Fruit fly (Drosophila melanogaster) whole organism: ENCODE measurements around the gene Nph.

Experiments used
- CG8478 ChIP-seq: fragments of >200 bp; optimal IDR thresholded peaks from 2 replicates; lab custom pipeline; 2018; ENCODE audit warnings: inconsistent platforms
- Dll ChIP-seq: fragments of >200 bp; optimal IDR thresholded peaks from 2 replicates; lab custom pipeline; 2017
- EcR ChIP-seq, 2 experiments: fragments of >200 bp; optimal IDR thresholded peaks; 2 replicates each; lab custom pipeline; 2017; ENCODE audit warnings: missing biosample characterization in 2 of 2, missing genetic modification characterization in 2 of 2, missing genetic modification reagents in 2 of 2
- pan ChIP-seq: fragments of >200 bp; optimal IDR thresholded peaks from 2 replicates; lab custom pipeline; 2017
- psq ChIP-seq: fragments of >200 bp; optimal IDR thresholded peaks from 2 replicates; lab custom pipeline; 2017
- usp ChIP-seq: fragments of >200 bp; optimal IDR thresholded peaks from 2 replicates; lab custom pipeline; 2017; ENCODE audit warnings: missing biosample characterization, missing genetic modification characterization, mixed read lengths

The Nph gene

DNA sequence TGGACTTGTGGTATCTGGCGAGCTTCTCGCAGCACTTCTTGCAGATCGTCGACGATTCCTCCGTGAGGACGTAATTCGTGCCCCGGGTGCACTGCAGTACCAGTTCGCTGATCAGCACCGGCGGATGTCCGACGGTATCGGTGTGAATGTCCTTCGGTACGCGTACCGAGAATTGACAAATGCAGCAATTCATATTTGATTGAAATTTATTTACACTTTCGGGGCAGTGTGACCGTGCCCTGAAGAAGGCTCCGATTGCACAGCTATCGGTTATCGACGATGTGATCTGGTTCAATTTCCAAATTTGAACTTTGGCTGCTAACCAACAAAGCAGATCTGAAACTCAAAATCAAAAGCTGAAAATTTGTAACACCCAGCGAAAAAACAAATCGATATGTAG, 31.9 kb upstream of the Nph start, which contains the start of gene ZIPIC:
Gene ZIPIC, minus strand, starts transcription at position 262 of the 400 bp plus-strand sequence.
- TF ChIP-seq EcR (GFP tag; optimal IDR thresholded peaks at IDR 0.05; lab: Kevin White, UChicago) = no peak
- no peak for TF ChIP-seq Dll (lab: Kevin White, UChicago)
- no peak for TF ChIP-seq usp (GFP tag; lab: Kevin White, UChicago)
- TF ChIP-seq CG8478 = no peak
- no peak for TF ChIP-seq pan (lab: Kevin White, UChicago)
- TF ChIP-seq psq = no peak

dm6 chr3R:30032281-30032680, 27.6 kb upstream of the Nph start:
- TF ChIP-seq EcR (GFP tag; optimal IDR thresholded peaks at IDR 0.05; lab: Kevin White, UChicago) (no peak), usp (GFP tag; lab: Kevin White, UChicago) (no peak), Dll (lab: Kevin White, UChicago) (no peak), pan (lab: Kevin White, UChicago) (no peak), psq (no peak), CG8478 (no peak)

DNA sequence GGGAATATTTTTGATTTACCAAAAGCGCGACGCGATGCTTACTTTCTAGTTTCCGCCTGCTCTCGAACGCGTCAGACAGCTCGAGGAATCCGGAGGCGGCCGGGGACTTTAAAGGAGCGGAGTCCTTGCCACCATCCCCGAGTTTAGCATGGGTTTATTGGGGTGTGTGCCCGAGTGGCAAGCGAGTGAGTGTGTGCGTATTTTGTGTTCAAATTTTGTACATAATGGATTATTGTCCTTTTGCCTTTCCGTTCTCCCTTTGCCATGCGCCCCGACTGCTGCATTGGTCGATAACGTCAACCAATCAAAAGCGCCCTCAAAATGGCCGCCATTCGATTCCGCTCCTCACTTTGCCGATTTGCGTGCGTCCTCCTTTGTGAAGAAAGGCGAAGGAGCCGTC, 25.4 kb upstream of the Nph start:
- no peak for TF ChIP-seq CG8478
- no peak for TF ChIP-seq pan (lab: Kevin White, UChicago)
- no peak for TF ChIP-seq usp (GFP tag; lab: Kevin White, UChicago)
- no peak for TF ChIP-seq EcR (GFP tag; optimal IDR thresholded peaks at IDR 0.05; lab: Kevin White, UChicago)
- no peak for TF ChIP-seq Dll (lab: Kevin White, UChicago)
- no peak for TF ChIP-seq psq

dm6 chr3R:30023445-30023844, 18.8 kb upstream of the Nph start:
- no peak for TF ChIP-seq usp (GFP tag; lab: Kevin White, UChicago)
- TF ChIP-seq Dll (lab: Kevin White, UChicago) = no peak
- TF ChIP-seq pan (lab: Kevin White, UChicago) = no peak
- TF ChIP-seq EcR (GFP tag; optimal IDR thresholded peaks at IDR 0.05; lab: Kevin White, UChicago) = no peak
- TF ChIP-seq psq = no peak
- no peak for TF ChIP-seq CG8478

dm6 chr3R:30022452-30023028, 17.9 kb upstream of the Nph start, which contains the start of the genes RpS28a and Axn:
TSS of gene RpS28a (minus strand) at chr3R:30022648.
TSS of gene Axn (plus strand) at chr3R:30022842.
- TF ChIP-seq Dll (lab: Kevin White, UChicago) = no peak
- TF ChIP-seq EcR (GFP tag; optimal IDR thresholded peaks at IDR 0.05; lab: Kevin White, UChicago) = no peak
- no peak for TF ChIP-seq usp (GFP tag; lab: Kevin White, UChicago)
- TF ChIP-seq psq = no peak
- no peak for TF ChIP-seq pan (lab: Kevin White, UChicago)
- TF ChIP-seq CG8478 = no peak

dm6 chr3R:30021559-30022451, 17.1 kb upstream of the Nph start, which contains the start of gene Mgat2:
TSS of gene Mgat2 (minus strand) at chr3R:30022221.
- TF ChIP-seq usp (GFP tag; lab: Kevin White, UChicago) = no peak
- TF ChIP-seq EcR (GFP tag; optimal IDR thresholded peaks at IDR 0.05; lab: Kevin White, UChicago) = no peak

dm6 chr3R:30021009-30021408, 16.3 kb upstream of the Nph start:
- no peak for TF ChIP-seq Dll (lab: Kevin White, UChicago)
- no peak for TF ChIP-seq psq
- no peak for TF ChIP-seq usp (GFP tag; lab: Kevin White, UChicago)
- TF ChIP-seq pan (lab: Kevin White, UChicago) = no peak
- TF ChIP-seq CG8478 = no peak
- no peak for TF ChIP-seq EcR (GFP tag; optimal IDR thresholded peaks at IDR 0.05; lab: Kevin White, UChicago)

- no peak for TF ChIP-seq pan (lab: Kevin White, UChicago)
- TF ChIP-seq CG8478 = no peak
- no peak for TF ChIP-seq psq
- no peak for TF ChIP-seq EcR (GFP tag; optimal IDR thresholded peaks at IDR 0.05; lab: Kevin White, UChicago)
- no peak for TF ChIP-seq Dll (lab: Kevin White, UChicago)
- no peak for TF ChIP-seq usp (GFP tag; lab: Kevin White, UChicago)
Measured at dm6 chr3R:30014977-30015514, 10.4 kb upstream of the Nph start, which contains the start of gene CG7920. TSS of gene CG7920 (minus strand) at chr3R:30015284.

DNA sequence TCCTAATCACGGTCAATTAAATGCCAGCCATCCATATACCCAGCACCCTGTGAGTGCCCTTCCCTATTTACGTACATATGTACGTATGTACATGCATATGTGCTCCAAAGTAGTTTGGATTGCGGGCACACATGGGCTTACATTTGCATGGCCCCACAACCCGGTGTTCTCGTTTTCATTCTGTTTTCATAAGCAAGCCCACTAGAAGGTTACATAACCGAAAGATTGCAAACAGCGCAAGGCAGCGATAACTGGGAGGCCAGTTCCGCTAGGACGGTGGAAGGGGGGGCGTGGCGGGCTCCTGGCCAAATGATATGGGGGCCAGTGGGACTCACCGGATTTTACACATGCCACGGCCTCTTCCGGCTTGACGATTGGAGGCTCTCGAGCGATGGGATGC, 9.8 kb upstream of the Nph start:
- TF ChIP-seq psq = no peak
- no peak for TF ChIP-seq EcR (GFP tag; optimal IDR thresholded peaks at IDR 0.05; lab: Kevin White, UChicago)
- TF ChIP-seq usp (GFP tag; lab: Kevin White, UChicago) = no peak
- no peak for TF ChIP-seq Dll (lab: Kevin White, UChicago)
- TF ChIP-seq pan (lab: Kevin White, UChicago) = no peak

DNA sequence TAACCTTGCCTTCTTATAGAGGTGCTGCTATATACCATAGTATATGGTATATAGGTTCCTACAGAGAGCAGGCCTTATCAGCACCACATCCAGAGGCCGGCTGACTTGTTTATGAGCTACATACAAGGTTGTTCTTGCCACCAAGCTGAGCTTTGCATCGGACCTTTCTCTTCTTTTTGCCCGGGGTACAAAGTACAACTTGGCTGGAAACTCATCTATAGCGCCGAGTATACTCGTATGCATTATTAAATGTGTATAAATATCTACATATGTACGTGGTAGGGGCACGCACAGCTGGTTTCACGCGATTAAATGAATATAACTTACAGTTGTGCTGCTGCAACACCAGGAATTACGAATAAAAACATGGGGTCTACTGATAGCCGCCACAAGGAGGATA, 9.2 kb upstream of the Nph start:
- TF ChIP-seq CG8478 (no peak), Dll (lab: Kevin White, UChicago) (no peak), psq (no peak), pan (lab: Kevin White, UChicago) (no peak), EcR (GFP tag; optimal IDR thresholded peaks at IDR 0.05; lab: Kevin White, UChicago) (no peak), usp (GFP tag; lab: Kevin White, UChicago) (no peak)

DNA sequence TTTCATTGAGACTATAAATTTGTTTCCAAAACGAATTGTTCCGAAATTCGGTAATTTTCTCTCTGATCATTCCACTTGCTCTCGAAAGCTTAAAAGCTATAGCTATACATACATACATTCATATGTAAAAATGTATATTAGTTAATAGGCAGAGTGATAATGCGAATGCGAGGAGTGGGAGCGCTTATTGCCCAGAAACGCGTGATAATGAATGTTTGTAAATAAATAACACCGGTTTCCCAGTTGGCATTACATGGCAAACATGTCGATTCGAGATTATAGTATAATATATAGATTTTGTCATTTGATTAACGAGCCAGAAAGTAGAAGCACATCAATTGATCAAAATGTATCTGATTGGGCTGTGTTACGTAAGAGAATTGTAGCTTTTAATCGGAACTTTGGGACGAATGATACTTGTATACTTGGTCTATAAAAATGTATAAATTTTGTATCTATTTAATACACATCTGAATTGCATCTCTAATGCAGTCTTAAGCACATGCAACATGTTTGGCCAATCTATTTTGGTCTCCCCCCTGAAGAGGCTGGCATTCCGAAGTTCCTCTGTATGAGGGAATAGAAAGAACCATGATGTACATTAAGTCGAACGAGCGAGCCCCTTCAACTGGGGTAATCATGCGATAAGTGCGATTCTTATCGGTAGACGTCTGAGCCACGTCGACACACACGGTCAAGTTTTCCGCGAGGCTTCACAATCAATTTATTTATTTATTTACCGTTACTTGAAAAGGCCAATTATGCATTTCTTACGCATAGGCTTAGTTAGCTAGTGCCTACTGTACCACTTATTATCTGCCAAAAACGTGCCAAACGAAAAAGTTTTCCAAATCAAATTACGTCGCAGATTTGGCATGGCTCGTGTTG, 8.2 kb upstream of the Nph start:
- TF ChIP-seq CG8478 (no peak), psq (no peak), Dll (lab: Kevin White, UChicago) (no peak), usp (GFP tag; lab: Kevin White, UChicago) (no peak), EcR (GFP tag; optimal IDR thresholded peaks at IDR 0.05; lab: Kevin White, UChicago) (no peak)
